Worm (Caenorhabditis elegans): ENCODE data around the gene tgt-2.
A peak's percentile ranks its signal among the peaks of the same experiment; 100 is the strongest.

The tgt-2 gene

ce11 chrV:19037222-19037621 lies 39.1 kb downstream of the tgt-2 start, which contains the start of gene asp-17:
asp-17 (minus strand) TSS chrV:19037322.
- TF ChIP-seq T22C8.4 (GFP tag; IDR thresholded peaks at IDR 0.05): no peak
- TF ChIP-seq med-1 (GFP tag; optimal IDR thresholded peaks at IDR 0.05; ENCODE audit: insufficient read depth): no peak
- no peak for TF ChIP-seq ztf-23 (GFP tag; IDR thresholded peaks at IDR 0.05)
- TF ChIP-seq tab-1 (GFP tag; IDR thresholded peaks at IDR 0.05): no peak
- no peak for TF ChIP-seq flt-1 (GFP tag; IDR thresholded peaks at IDR 0.05)
- TF ChIP-seq klf-2 (GFP tag; conservative IDR thresholded peaks at IDR 0.05): no peak
- no peak for TF ChIP-seq cog-1 (tag; optimal IDR thresholded peaks at IDR 0.05)
- no peak for TF ChIP-seq ref-1 (GFP tag; conservative IDR thresholded peaks at IDR 0.05)
- no peak for TF ChIP-seq ztf-29 (GFP tag; IDR thresholded peaks at IDR 0.05)

- TF ChIP-seq ref-1 (GFP tag; conservative IDR thresholded peaks at IDR 0.05) (no peak), tab-1 (GFP tag; IDR thresholded peaks at IDR 0.05) (0 out of 2 replicates have a peak, but pooled peaks have one; percentile 20)
Observed at ce11 chrV:19042256-19042655, 44.1 kb downstream of the tgt-2 start, which contains the start of gene asp-16. asp-16 (minus strand) TSS chrV:19042605.

ce11 chrV:19044753-19045152 lies 46.6 kb downstream of the tgt-2 start, which contains the start of gene asp-15:
asp-15 (minus strand) TSS chrV:19044853.
- TF ChIP-seq tab-1 (GFP tag; IDR thresholded peaks at IDR 0.05) (no peak), flt-1 (GFP tag; IDR thresholded peaks at IDR 0.05) (no peak), med-1 (GFP tag; optimal IDR thresholded peaks at IDR 0.05; ENCODE audit: insufficient read depth) (no peak), ztf-29 (GFP tag; IDR thresholded peaks at IDR 0.05) (no peak)

- TF ChIP-seq ztf-29 (GFP tag; IDR thresholded peaks at IDR 0.05) (no peak), T22C8.4 (GFP tag; IDR thresholded peaks at IDR 0.05) (no peak), tab-1 (GFP tag; IDR thresholded peaks at IDR 0.05) (no peak), cog-1 (tag; optimal IDR thresholded peaks at IDR 0.05) (no peak), flt-1 (GFP tag; IDR thresholded peaks at IDR 0.05) (no peak), klf-2 (GFP tag; conservative IDR thresholded peaks at IDR 0.05) (no peak), med-1 (GFP tag; optimal IDR thresholded peaks at IDR 0.05; ENCODE audit: insufficient read depth) (no peak), ztf-23 (GFP tag; IDR thresholded peaks at IDR 0.05) (no peak), ref-1 (GFP tag; conservative IDR thresholded peaks at IDR 0.05) (no peak)
Observed at ce11 chrV:19047442-19047841, 49.3 kb downstream of the tgt-2 start.

ce11 chrV:19049140-19050092 lies 51.3 kb downstream of the tgt-2 start:
- TF ChIP-seq tab-1 (GFP tag; IDR thresholded peaks at IDR 0.05): 0 out of 2 replicates have a peak, but pooled peaks have one; percentile 18
- no peak for TF ChIP-seq ztf-29 (GFP tag; IDR thresholded peaks at IDR 0.05)

ce11 chrV:19050438-19050837 lies 52.3 kb downstream of the tgt-2 start, which contains the start of gene asp-1:
asp-1 (minus strand) TSS chrV:19050752.
- TF ChIP-seq T22C8.4 (GFP tag; IDR thresholded peaks at IDR 0.05) (no peak), klf-2 (GFP tag; conservative IDR thresholded peaks at IDR 0.05) (no peak), med-1 (GFP tag; optimal IDR thresholded peaks at IDR 0.05; ENCODE audit: insufficient read depth) (no peak), flt-1 (GFP tag; IDR thresholded peaks at IDR 0.05) (no peak), cog-1 (tag; optimal IDR thresholded peaks at IDR 0.05) (no peak), tab-1 (GFP tag; IDR thresholded peaks at IDR 0.05) (no peak), ztf-29 (GFP tag; IDR thresholded peaks at IDR 0.05) (no peak), ref-1 (GFP tag; conservative IDR thresholded peaks at IDR 0.05) (no peak), ztf-23 (GFP tag; IDR thresholded peaks at IDR 0.05) (no peak)
